Worm (Caenorhabditis elegans) whole organism, early embryonic: ENCODE results near the gene rec-8.

Experiments
- B0310.2 ChIP-seq: sonication (generic microtip); optimal IDR thresholded peaks from 2 replicates; lab custom pipeline; 2016; ENCODE audit warnings: mild to moderate bottlenecking, missing genetic modification characterization, missing compliant biosample characterization
- aly-1 ChIP-seq: sonication (generic microtip); optimal IDR thresholded peaks from 2 replicates; lab custom pipeline; 2016; ENCODE audit warnings: missing genetic modification characterization, missing compliant biosample characterization
- ama-1 ChIP-seq: fragments of 150-350 bp; optimal IDR thresholded peaks from 2 replicates; lab custom pipeline; 2014
- ceh-13 ChIP-seq: fragments of 200-800 bp; sonication (Bioruptor generic); optimal IDR thresholded peaks from 2 replicates; lab custom pipeline; 2018; ENCODE audit warnings: mild to moderate bottlenecking, missing genetic modification characterization, missing compliant biosample characterization
- hmbx-1 ChIP-seq: sonication (generic microtip); optimal IDR thresholded peaks from 2 replicates; lab custom pipeline; 2016; ENCODE audit warnings: mild to moderate bottlenecking, missing genetic modification characterization, missing compliant biosample characterization
- hmg-4 ChIP-seq: fragments of 200-800 bp; sonication (Bioruptor generic); optimal IDR thresholded peaks from 2 replicates; lab custom pipeline; 2018; ENCODE audit warnings: mild to moderate bottlenecking, missing genetic modification characterization, missing compliant biosample characterization
- hnd-1 ChIP-seq: sonication (generic microtip); optimal IDR thresholded peaks from 2 replicates; lab custom pipeline; 2016; ENCODE audit warnings: missing genetic modification characterization, missing compliant biosample characterization
- scrt-1 ChIP-seq: fragments of 200-800 bp; sonication (Bioruptor generic); IDR thresholded peaks from 2 replicates; pipeline ENCODE4 v1.3.6; 2022; ENCODE audit warnings: missing genetic modification characterization, missing compliant biosample characterization
- sea-1 ChIP-seq: fragments of 200-800 bp; sonication (Bioruptor generic); conservative IDR thresholded peaks from 2 replicates; pipeline ENCODE4 v1.3.6; 2022; ENCODE audit warnings: missing genetic modification characterization, missing compliant biosample characterization
- tbx-11 ChIP-seq: fragments of 200-800 bp; sonication (Bioruptor generic); IDR thresholded peaks from 2 replicates; pipeline ENCODE4 v1.3.6; 2022; ENCODE audit warnings: missing genetic modification characterization, missing compliant biosample characterization
- tbx-37 ChIP-seq: fragments of 200-800 bp; sonication (Bioruptor generic); conservative IDR thresholded peaks from 2 replicates; pipeline ENCODE4 v1.3.6; 2022; ENCODE audit warnings: missing genetic modification reagents, missing genetic modification characterization, missing compliant biosample characterization
- tra-4 ChIP-seq: sonication (generic microtip); optimal IDR thresholded peaks from 2 replicates; lab custom pipeline; 2017; ENCODE audit warnings: missing genetic modification characterization, missing compliant biosample characterization

- no peak for TF ChIP-seq hnd-1 (tag; lab: Kevin White, UChicago)
- TF ChIP-seq tbx-11, result no peak
- no peak for TF ChIP-seq tra-4 (tag; lab: Kevin White, UChicago)
- no peak for TF ChIP-seq ceh-13
- TF ChIP-seq hmg-4, result no peak
- no peak for TF ChIP-seq ama-1 (lab: Kevin White, UChicago)
- no peak for TF ChIP-seq hmbx-1 (tag; lab: Kevin White, UChicago)
- no peak for TF ChIP-seq tbx-37
- TF ChIP-seq sea-1 (GFP tag; lab: Robert Waterston, UW), result no peak
- TF ChIP-seq aly-1 (tag; lab: Kevin White, UChicago), result no peak
- no peak for TF ChIP-seq scrt-1 (GFP tag; lab: Robert Waterston, UW)
- no peak for TF ChIP-seq B0310.2 (tag; lab: Kevin White, UChicago)
Measured at ce11 chrIV:13377716-13378115, 24.7 kb upstream of the rec-8 start, which contains the start of gene mau-8.
